Fruit fly (Drosophila melanogaster): ENCODE data around the gene Sfp26Ac.

Gene Sfp26Ac

dm6 chr2L:5876474-5877067 is 8.0 kb downstream of the Sfp26Ac start:
- TF ChIP-seq MTF-1 (GFP tag; optimal IDR thresholded peaks at IDR 0.05; ENCODE audit: borderline replicate concordance) (peak; percentile 55), chif (GFP tag; optimal IDR thresholded peaks at IDR 0.05) (peak in 1 of 2 experiments; percentile 6), CG33213 (GFP tag; optimal IDR thresholded peaks at IDR 0.05) (peak; percentile 10), CG31224 (GFP tag; IDR thresholded peaks at IDR 0.05) (0 out of 2 replicates have a peak, but pooled peaks have one; percentile 22), CG13424 (tag; optimal IDR thresholded peaks at IDR 0.05) (peak; percentile 46), CG1647 (GFP tag; optimal IDR thresholded peaks at IDR 0.05) (no peak), lab (GFP tag; optimal IDR thresholded peaks at IDR 0.05) (peak; percentile 82), CG6765 (GFP tag; optimal IDR thresholded peaks at IDR 0.05) (peak; percentile 36), CG18011 (GFP tag; optimal IDR thresholded peaks at IDR 0.05) (peak; percentile 27), Eip74EF (GFP tag; optimal IDR thresholded peaks at IDR 0.05) (peak in 1 of 2 experiments; percentile 6), CG31441 (GFP tag; IDR thresholded peaks at IDR 0.05) (no peak), Dip2 (GFP tag; IDR thresholded peaks at IDR 0.05) (no peak), CG1529 (GFP tag; optimal IDR thresholded peaks at IDR 0.05) (peak; percentile 0), CG14860 (GFP tag; IDR thresholded peaks at IDR 0.05; ENCODE audit: partially characterized antibody) (no peak), Fer2 (tag; optimal IDR thresholded peaks at IDR 0.05) (peak; percentile 70), CG7839 (tag; optimal IDR thresholded peaks at IDR 0.05) (peak; percentile 13), NC2α (GFP tag; optimal IDR thresholded peaks at IDR 0.05) (no peak), CG12219 (GFP tag; optimal IDR thresholded peaks at IDR 0.05) (peak; percentile 17), her (GFP tag; optimal IDR thresholded peaks at IDR 0.05) (peak; percentile 2), gce (GFP tag; IDR thresholded peaks at IDR 0.05) (peak; percentile 30; the same call in 1 of the 3 replicates), CG4328 (GFP tag; optimal IDR thresholded peaks at IDR 0.05) (peak; percentile 20), HmgZ (tag; optimal IDR thresholded peaks at IDR 0.05) (peak; percentile 53), YL-1 (GFP tag; optimal IDR thresholded peaks at IDR 0.05) (peak; percentile 15), dpn (GFP tag; optimal IDR thresholded peaks at IDR 0.05) (peak in 1 of 2 experiments; percentile 15), salm (tag; optimal IDR thresholded peaks at IDR 0.05) (no peak), NfI (GFP tag; optimal IDR thresholded peaks at IDR 0.05) (peak; percentile 32), CG11504 (tag; optimal IDR thresholded peaks at IDR 0.05) (peak; percentile 16), CG9932 (GFP tag; IDR thresholded peaks at IDR 0.05) (0 out of 2 replicates have a peak, but pooled peaks have one; percentile 33), CG4854 (GFP tag; optimal IDR thresholded peaks at IDR 0.05) (peak; percentile 5), CG18599 (GFP tag; optimal IDR thresholded peaks at IDR 0.05) (peak; percentile 62), CG10209 (GFP tag; optimal IDR thresholded peaks at IDR 0.05) (peak; percentile 35), CrebB (tag; optimal IDR thresholded peaks at IDR 0.05) (peak; percentile 68), mirr (GFP tag; optimal IDR thresholded peaks at IDR 0.05) (peak; percentile 67), CG13123 (GFP tag; optimal IDR thresholded peaks at IDR 0.05) (peak; percentile 2), CG8290 (GFP tag; optimal IDR thresholded peaks at IDR 0.05) (no peak), CG8290 (tag; optimal IDR thresholded peaks at IDR 0.05) (peak in 1 of 2 experiments; percentile 80), pros (GFP tag; optimal IDR thresholded peaks at IDR 0.05) (no peak), gro (GFP tag; optimal IDR thresholded peaks at IDR 0.05) (peak; percentile 68), CG2875 (GFP tag; optimal IDR thresholded peaks at IDR 0.05) (peak; percentile 1), hkb (optimal IDR thresholded peaks at IDR 0.05) (no peak), hkb (GFP tag; IDR thresholded peaks at IDR 0.05) (peak; percentile 23; the same call in 1 of the 2 replicates), CG8281 (tag; optimal IDR thresholded peaks at IDR 0.05) (peak; percentile 19), CG5953 (GFP tag; IDR thresholded peaks at IDR 0.05) (peak; percentile 38; the same call in 1 of the 2 replicates), CG2712 (tag; optimal IDR thresholded peaks at IDR 0.05) (no peak), sens (GFP tag) (peak; percentile 69), NK7.1 (GFP tag; optimal IDR thresholded peaks at IDR 0.05) (peak; percentile 26), fd3F (GFP tag; optimal IDR thresholded peaks at IDR 0.05) (peak; percentile 63), Blimp-1 (GFP tag; optimal IDR thresholded peaks at IDR 0.05) (peak; percentile 22), CG13894 (tag; optimal IDR thresholded peaks at IDR 0.05) (peak; percentile 29)
